Worm (Caenorhabditis elegans) whole organism, midembryonic: ENCODE results near the gene clec-216.

Experiments
- T22C8.4 ChIP-seq: fragments of 200-800 bp; sonication (Bioruptor generic); IDR thresholded peaks from 2 replicates; pipeline ENCODE4 v1.3.6; 2022; ENCODE audit warnings: missing genetic modification characterization, missing compliant biosample characterization
- cog-1 ChIP-seq: sonication (generic microtip); optimal IDR thresholded peaks from 2 replicates; lab custom pipeline; 2016; ENCODE audit warnings: missing genetic modification characterization, missing compliant biosample characterization
- flt-1 ChIP-seq: fragments of 200-800 bp; sonication (Bioruptor generic); IDR thresholded peaks from 2 replicates; pipeline ENCODE4 v1.3.6; 2022; ENCODE audit warnings: missing genetic modification characterization, missing compliant biosample characterization
- klf-2 ChIP-seq: fragments of 200-800 bp; sonication (Bioruptor generic); conservative IDR thresholded peaks from 2 replicates; pipeline ENCODE4 v1.3.6; 2022; ENCODE audit warnings: missing genetic modification reagents, missing genetic modification characterization, missing compliant biosample characterization
- med-1 ChIP-seq: sonication (generic microtip); optimal IDR thresholded peaks from 2 replicates; lab custom pipeline; 2017; ENCODE audit warnings: missing genetic modification characterization, mild to moderate bottlenecking, missing compliant biosample characterization, antibody characterized with exemption, missing genetic modification reagents; ENCODE audit not compliant: insufficient read depth
- ref-1 ChIP-seq: fragments of 200-800 bp; sonication (Bioruptor generic); conservative IDR thresholded peaks from 2 replicates; pipeline ENCODE4 v1.3.6; 2022; ENCODE audit warnings: missing genetic modification reagents, missing genetic modification characterization, missing compliant biosample characterization
- tab-1 ChIP-seq: fragments of 200-800 bp; sonication (Bioruptor generic); IDR thresholded peaks from 2 replicates; pipeline ENCODE4 v1.3.6; 2022; ENCODE audit warnings: missing genetic modification characterization, missing compliant biosample characterization
- ztf-23 ChIP-seq: fragments of 200-800 bp; sonication (Bioruptor generic); IDR thresholded peaks from 2 replicates; pipeline ENCODE4 v1.3.6; 2022; ENCODE audit warnings: missing genetic modification reagents, missing genetic modification characterization, missing compliant biosample characterization
- ztf-29 ChIP-seq: fragments of 200-800 bp; sonication (Bioruptor generic); IDR thresholded peaks from 2 replicates; pipeline ENCODE4 v1.3.6; 2022; ENCODE audit warnings: missing genetic modification reagents, missing genetic modification characterization, missing compliant biosample characterization

Gene clec-216

DNA sequence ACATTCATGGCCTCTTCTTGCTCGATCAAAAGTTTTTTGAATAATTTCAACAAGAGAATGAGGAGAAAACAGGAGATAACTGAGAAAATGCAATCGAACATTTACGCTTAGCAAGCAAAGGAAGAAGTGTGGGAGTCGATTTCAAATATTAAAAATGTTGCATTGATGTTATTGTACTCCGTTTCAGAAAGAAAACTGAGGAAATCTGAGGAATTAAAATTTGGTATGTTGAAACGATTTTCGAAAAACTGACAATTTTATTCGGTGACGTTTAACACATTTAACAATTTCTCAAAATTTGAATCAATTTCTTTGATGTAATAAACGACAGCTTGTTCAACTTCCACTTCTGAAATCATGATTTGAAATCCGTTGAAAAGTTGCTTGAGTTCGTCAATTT is 1.8 kb upstream of the clec-216 start, which contains the start of gene F26D11.13:
F26D11.13 (minus strand) TSS at position 101 of the 400 bp plus-strand sequence.
- no peak for TF ChIP-seq T22C8.4 (GFP tag; lab: Robert Waterston, UW)
- TF ChIP-seq ztf-29 (GFP tag; lab: Robert Waterston, UW), result no peak
- TF ChIP-seq klf-2 (GFP tag; lab: Robert Waterston, UW), result no peak
- no peak for TF ChIP-seq flt-1
- no peak for TF ChIP-seq ztf-23
- no peak for TF ChIP-seq cog-1

DNA sequence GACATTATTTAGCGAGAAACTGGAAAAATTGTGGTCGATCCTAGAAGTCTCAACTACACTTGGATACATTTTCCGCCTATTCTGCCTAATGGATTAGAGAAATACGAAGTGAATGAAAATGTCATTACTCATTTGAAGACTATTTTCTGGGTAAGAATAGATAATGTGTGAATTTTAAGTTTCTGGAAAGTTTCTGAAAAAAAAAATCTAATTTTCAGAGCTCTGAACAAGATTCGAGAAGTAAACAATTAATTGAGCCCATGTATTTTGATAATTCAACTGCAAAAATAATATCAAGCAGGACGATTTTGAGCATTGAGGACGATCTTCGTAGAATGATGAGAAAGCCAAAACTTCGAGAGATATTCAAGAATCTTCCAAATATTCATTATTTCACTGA is 6.5 kb downstream of the clec-216 start:
- TF ChIP-seq med-1 (GFP tag; lab: Kevin White, UChicago), result no peak
- TF ChIP-seq klf-2 (GFP tag; lab: Robert Waterston, UW), result no peak
- no peak for TF ChIP-seq tab-1 (GFP tag; lab: Robert Waterston, UW)
- no peak for TF ChIP-seq T22C8.4 (GFP tag; lab: Robert Waterston, UW)
- no peak for TF ChIP-seq ztf-29 (GFP tag; lab: Robert Waterston, UW)

DNA sequence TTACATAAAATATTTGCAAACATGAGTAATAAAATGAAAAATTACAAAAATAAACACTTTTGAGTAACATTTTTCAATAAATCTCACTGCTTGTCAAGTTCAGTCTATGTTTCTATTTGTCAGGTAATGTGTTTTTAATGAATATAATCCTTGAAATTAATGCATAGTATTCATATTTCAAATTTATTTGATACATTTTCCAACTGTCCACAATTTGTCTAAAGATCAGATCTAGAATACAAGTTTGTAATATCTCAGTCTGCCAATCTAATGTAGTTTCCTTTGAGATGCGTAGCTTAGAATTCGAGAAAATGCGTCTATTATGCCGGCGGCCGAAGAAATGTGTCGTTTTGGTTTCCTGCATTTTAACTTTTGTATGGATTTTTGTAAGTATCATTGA is 9.2 kb downstream of the clec-216 start, which contains the start of gene Y97E10B.1:
Y97E10B.1 (plus strand) TSS at position 301 of the 400 bp plus-strand sequence.
- TF ChIP-seq T22C8.4 (GFP tag; lab: Robert Waterston, UW) (no peak), cog-1 (no peak), tab-1 (GFP tag; lab: Robert Waterston, UW) (no peak), med-1 (GFP tag; lab: Kevin White, UChicago) (no peak), ztf-23 (no peak), flt-1 (no peak), ref-1 (GFP tag; lab: Robert Waterston, UW) (no peak), klf-2 (GFP tag; lab: Robert Waterston, UW) (no peak), ztf-29 (GFP tag; lab: Robert Waterston, UW) (no peak)

DNA sequence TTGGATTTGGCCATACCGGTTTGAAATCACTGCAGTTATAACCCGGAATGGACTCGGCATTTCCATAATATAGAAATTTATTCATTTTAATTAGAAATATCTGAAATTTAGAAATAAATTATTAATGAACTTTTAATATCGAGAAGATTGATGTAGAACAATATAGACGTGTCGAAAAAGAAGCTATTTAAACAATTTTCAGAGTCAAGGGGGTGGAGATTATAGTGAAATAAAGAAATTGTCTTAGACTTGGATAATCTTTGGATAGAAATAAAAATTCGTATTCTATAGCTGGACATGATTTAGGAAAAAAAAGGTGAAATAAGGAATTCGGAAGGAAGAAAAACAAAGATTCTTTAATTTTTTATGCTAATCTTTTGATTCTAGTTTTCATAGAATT is 12.5 kb downstream of the clec-216 start, which contains the start of gene srt-53:
srt-53 (minus strand) TSS at position 101 of the 400 bp plus-strand sequence.
- no peak for TF ChIP-seq tab-1 (GFP tag; lab: Robert Waterston, UW)

DNA sequence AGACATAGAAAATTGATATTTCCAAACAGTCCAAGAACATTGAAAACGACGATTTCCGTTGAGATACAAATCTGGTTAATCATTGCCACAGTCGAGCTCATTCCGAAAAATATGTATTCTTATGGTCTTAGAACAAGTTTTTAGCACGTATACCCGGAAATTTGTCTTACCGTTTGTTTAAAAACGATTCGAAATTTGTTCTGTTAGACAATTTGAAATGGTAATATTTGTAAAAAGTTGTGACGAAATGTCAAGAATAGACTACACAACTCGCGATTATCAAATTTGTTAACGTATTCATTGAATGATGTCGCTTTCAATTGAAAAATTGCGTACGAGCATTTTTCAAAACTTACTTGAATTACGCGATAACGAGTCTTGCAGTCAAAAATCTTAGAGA is 15.6 kb downstream of the clec-216 start, which contains the start of gene srsx-3:
srsx-3 (minus strand) TSS at position 101 of the 400 bp plus-strand sequence.
- TF ChIP-seq med-1 (GFP tag; lab: Kevin White, UChicago) (no peak), klf-2 (GFP tag; lab: Robert Waterston, UW) (no peak), flt-1 (no peak), ztf-23 (no peak), ref-1 (GFP tag; lab: Robert Waterston, UW) (no peak), ztf-29 (GFP tag; lab: Robert Waterston, UW) (no peak), cog-1 (no peak), tab-1 (GFP tag; lab: Robert Waterston, UW) (no peak), T22C8.4 (GFP tag; lab: Robert Waterston, UW) (no peak)

DNA sequence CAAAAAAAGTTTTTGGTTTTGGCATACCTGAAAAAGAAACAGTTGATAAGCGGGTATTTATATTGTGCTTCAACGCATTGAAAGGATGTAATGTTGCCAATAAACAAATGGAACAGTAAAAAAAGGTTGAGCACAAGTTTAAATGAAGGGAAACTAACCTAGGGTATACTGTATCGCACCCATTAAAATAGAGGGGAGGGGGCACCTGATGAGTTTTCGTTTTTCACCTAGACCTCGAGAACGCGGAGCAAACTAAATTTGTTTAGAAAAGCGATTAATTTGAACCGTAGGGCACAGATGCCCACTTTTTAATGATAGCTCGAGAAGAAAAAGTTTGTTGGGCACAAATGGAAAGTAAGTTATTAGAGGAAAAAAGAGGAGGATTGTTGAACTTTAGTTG is 19.8 kb downstream of the clec-216 start, which contains the start of gene ncx-10:
ncx-10 (minus strand) TSS at position 101 of the 400 bp plus-strand sequence.
- TF ChIP-seq flt-1, result no peak
- no peak for TF ChIP-seq tab-1 (GFP tag; lab: Robert Waterston, UW)
- TF ChIP-seq ztf-29 (GFP tag; lab: Robert Waterston, UW), result no peak
- no peak for TF ChIP-seq T22C8.4 (GFP tag; lab: Robert Waterston, UW)
- TF ChIP-seq cog-1, result no peak
- no peak for TF ChIP-seq klf-2 (GFP tag; lab: Robert Waterston, UW)
- TF ChIP-seq med-1 (GFP tag; lab: Kevin White, UChicago), result no peak
- TF ChIP-seq ref-1 (GFP tag; lab: Robert Waterston, UW), result no peak
- no peak for TF ChIP-seq ztf-23

DNA sequence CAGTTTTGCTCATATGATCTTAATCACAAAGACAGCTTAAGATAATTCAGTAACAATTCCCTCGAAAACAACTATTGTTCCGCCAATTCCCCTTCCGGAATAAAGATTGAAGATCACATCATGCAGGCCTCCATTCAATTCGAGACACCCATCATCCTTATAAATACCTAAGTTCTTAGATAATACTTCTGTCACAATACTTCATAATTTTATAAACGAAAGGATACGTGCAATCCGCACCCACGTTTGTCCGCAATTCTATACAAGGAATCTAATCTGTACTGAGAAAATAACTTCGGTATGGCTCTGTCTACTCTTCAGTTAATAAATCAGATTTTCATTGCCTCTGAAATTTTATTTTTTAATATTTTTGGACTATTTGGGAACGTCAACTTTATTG is 24.1 kb downstream of the clec-216 start, which contains the start of gene srsx-5:
srsx-5 (plus strand) TSS at position 301 of the 400 bp plus-strand sequence.
- TF ChIP-seq klf-2 (GFP tag; lab: Robert Waterston, UW) (no peak), ztf-23 (no peak), flt-1 (no peak), ztf-29 (GFP tag; lab: Robert Waterston, UW) (no peak), tab-1 (GFP tag; lab: Robert Waterston, UW) (no peak)

DNA sequence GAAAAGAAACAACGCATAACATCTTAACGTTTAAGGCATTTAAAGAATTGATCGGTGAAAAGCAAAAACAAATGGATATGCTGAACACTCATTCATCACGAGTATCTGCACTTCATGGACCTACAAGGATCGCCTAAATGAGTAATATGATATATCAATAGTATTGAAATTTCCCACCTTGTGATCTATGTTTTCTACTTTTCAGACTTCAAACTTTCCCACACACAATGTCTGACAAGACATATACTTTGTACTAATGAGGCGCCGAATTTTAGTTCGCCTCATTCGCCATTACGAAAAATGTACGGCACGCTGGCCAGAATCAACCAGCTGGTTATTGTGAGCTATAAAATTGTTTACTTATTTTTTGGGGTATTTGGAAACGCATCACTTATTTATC is 26.0 kb downstream of the clec-216 start, which contains the start of gene srsx-6:
srsx-6 (plus strand) TSS at position 301 of the 400 bp plus-strand sequence.
- TF ChIP-seq ztf-29 (GFP tag; lab: Robert Waterston, UW) (no peak), T22C8.4 (GFP tag; lab: Robert Waterston, UW) (no peak), tab-1 (GFP tag; lab: Robert Waterston, UW) (no peak), med-1 (GFP tag; lab: Kevin White, UChicago) (no peak), ref-1 (GFP tag; lab: Robert Waterston, UW) (no peak), flt-1 (no peak), klf-2 (GFP tag; lab: Robert Waterston, UW) (no peak), ztf-23 (no peak)

DNA sequence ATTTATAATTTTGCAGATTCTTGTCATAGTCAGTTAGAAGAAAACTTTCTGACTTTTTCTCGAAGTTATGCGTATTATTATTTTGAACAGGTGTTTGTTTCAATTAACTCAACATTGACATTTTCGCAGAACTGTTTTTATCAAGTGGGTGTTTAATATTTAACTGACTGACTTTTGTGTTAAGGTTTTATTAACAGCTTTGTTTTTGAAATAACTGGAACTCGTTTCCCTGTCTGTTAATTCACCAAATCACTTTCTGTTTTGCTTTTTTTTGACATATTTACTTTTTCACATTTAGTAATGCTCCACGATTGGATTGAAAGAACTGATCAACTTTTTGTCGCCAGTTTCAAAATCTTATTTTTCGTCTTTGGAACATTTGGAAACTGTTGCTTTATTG is 27.3 kb downstream of the clec-216 start, which contains the start of gene srsx-7:
srsx-7 (plus strand) TSS at position 301 of the 400 bp plus-strand sequence.
- TF ChIP-seq ref-1 (GFP tag; lab: Robert Waterston, UW) (no peak), tab-1 (GFP tag; lab: Robert Waterston, UW) (no peak), med-1 (GFP tag; lab: Kevin White, UChicago) (no peak), T22C8.4 (GFP tag; lab: Robert Waterston, UW) (no peak), ztf-29 (GFP tag; lab: Robert Waterston, UW) (no peak), klf-2 (GFP tag; lab: Robert Waterston, UW) (no peak), ztf-23 (no peak), cog-1 (no peak), flt-1 (no peak)

DNA sequence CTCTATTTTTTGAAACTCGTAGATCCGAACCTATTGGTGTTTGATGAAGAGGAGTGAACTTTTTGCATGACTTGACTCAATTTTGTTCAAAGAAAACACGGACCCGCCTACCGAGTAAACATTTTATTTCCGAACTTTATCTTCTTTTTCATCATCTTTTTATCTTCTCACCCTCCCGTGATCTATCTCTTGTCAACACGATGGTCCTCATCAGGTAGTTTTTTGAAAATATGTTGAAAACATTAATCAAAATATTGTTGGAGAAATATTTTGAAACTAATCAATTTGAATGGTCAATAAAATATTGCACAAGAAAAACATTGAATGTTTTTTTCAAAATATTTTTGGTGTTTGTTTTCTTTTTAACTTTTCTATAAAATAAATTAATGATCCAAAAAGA is 44.3 kb downstream of the clec-216 start:
- TF ChIP-seq T22C8.4 (GFP tag; lab: Robert Waterston, UW) (no peak), tab-1 (GFP tag; lab: Robert Waterston, UW) (no peak), flt-1 (no peak), med-1 (GFP tag; lab: Kevin White, UChicago) (no peak), ref-1 (GFP tag; lab: Robert Waterston, UW) (no peak), ztf-23 (no peak), cog-1 (no peak), klf-2 (GFP tag; lab: Robert Waterston, UW) (no peak), ztf-29 (GFP tag; lab: Robert Waterston, UW) (no peak)
